Fruit fly (Drosophila melanogaster) Kc167 (cell line): Measurements from ENCODE around the gene ebd1.

Experiments
- Myc ChIP-seq: fragments of >200 bp; optimal IDR thresholded peaks from 2 replicates; lab custom pipeline; 2017; ENCODE audit warnings: missing external identifiers
- Sin3A ChIP-seq: fragments of >200 bp; optimal IDR thresholded peaks from 2 replicates; lab custom pipeline; 2018; ENCODE audit warnings: missing external identifiers
- insv ChIP-seq: fragments of >200 bp; optimal IDR thresholded peaks from 3 replicates; lab custom pipeline; 2018; ENCODE audit warnings: missing external identifiers
- psq ChIP-seq: fragments of >200 bp; optimal IDR thresholded peaks from 2 replicates; lab custom pipeline; 2017; ENCODE audit warnings: missing external identifiers
- ttk ChIP-seq: sonication (Bioruptor generic); optimal IDR thresholded peaks from 2 replicates; lab custom pipeline; 2017; ENCODE audit warnings: missing external identifiers

DNA sequence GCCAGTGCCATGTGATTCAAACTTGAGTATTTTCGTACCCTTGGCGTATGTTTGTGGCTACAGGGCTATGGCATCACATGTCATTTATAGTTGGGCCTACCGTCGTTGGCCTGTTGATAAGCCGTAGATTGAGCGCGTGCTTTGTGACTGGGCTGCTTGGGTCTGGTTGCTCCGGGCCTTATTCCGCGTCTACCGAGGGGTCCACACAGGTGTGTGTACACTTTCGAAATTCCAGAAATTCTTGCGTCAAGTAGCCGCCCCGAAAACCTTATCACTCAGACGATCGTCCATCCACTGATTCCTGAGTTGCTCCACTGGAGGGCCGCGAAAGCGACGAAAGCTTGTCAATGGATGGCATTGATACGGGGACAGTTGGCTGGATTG, 47.3 kb downstream of the ebd1 start:
- TF ChIP-seq ttk, result no peak
- TF ChIP-seq Myc (lab: Kevin White, UChicago), result no peak
- TF ChIP-seq psq, result no peak
- TF ChIP-seq Sin3A, result no peak
- TF ChIP-seq insv, result no peak
